Worm (Caenorhabditis elegans): ENCODE data around the gene cdk-12.
A peak's percentile ranks its signal among the peaks of the same experiment; 100 is the strongest.

The cdk-12 gene

ce11 chrIII:4323859-4324258 is 8.9 kb upstream of the cdk-12 start, which contains the start of gene H38K22.9:
Gene H38K22.9 (plus strand): TSS chrIII:4324159.
- no peak for TF ChIP-seq ztf-23 (GFP tag; IDR thresholded peaks at IDR 0.05)
- TF ChIP-seq ztf-29 (GFP tag; IDR thresholded peaks at IDR 0.05): no peak
- no peak for TF ChIP-seq tab-1 (GFP tag; IDR thresholded peaks at IDR 0.05)
- no peak for TF ChIP-seq T22C8.4 (GFP tag; IDR thresholded peaks at IDR 0.05)
- no peak for TF ChIP-seq klf-2 (GFP tag; conservative IDR thresholded peaks at IDR 0.05)
- TF ChIP-seq cog-1 (tag; optimal IDR thresholded peaks at IDR 0.05): no peak

DNA sequence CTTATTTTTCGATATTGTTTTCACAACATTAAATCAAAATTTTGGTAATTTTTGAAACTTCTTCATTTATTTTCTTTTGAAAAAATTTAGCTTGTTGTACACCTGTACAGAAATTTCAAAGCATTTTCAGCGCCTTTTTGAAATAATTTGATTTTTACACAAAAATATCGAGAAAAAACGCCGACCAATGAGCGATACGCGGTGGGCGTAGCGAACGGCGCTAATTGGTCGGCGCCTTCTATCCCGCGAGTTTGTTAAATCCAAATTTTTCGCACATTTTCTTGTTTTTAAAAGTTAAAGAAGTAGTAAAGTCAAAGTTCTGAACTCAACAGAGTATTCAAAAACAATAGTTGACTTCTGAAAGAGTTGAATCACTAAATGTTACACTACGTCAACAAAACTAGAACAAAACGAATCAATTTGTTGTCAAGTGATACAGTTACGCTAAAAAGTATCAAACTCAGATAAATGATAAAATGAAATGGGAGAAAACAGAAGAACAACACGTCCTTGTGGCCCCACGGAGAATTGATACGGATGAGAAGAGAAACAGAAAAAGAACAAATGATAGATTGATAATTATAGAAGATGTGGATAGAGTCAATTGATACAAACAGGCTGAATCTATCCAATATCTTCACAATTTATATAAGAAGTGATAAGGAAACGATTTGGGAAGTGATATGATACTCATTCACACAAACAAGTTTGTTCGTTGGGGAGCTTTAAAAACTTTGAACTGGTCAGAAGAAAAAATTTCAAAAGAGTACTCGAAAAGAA is 4.4 kb upstream of the cdk-12 start:
- TF ChIP-seq ztf-29 (GFP tag; IDR thresholded peaks at IDR 0.05) (no peak), ztf-23 (GFP tag; IDR thresholded peaks at IDR 0.05) (no peak), klf-2 (GFP tag; conservative IDR thresholded peaks at IDR 0.05) (no peak), ref-1 (GFP tag; conservative IDR thresholded peaks at IDR 0.05) (no peak), med-1 (GFP tag; optimal IDR thresholded peaks at IDR 0.05; ENCODE audit: insufficient read depth) (no peak), cog-1 (tag; optimal IDR thresholded peaks at IDR 0.05) (no peak), T22C8.4 (GFP tag; IDR thresholded peaks at IDR 0.05) (no peak), tab-1 (GFP tag; IDR thresholded peaks at IDR 0.05) (no peak), flt-1 (GFP tag; IDR thresholded peaks at IDR 0.05) (no peak)

DNA sequence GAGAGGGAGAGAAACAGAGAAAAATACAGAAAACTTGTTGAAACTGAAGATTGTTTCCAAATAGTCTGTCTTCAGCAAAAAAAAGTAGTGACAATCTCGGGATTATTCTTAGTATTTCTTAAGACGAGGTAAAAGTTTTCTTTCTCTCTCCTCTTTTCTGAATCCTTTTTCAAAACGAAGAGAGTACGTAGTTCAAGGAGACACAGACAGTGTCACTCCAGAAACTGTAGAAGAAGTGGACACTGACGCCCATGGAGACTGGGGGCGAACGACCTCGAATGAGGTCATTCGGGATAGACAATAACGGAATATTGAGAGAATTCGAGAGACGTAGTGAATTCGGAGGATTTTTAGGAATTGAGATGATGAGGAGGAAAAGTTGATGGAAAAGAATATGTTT is 1.8 kb upstream of the cdk-12 start, which contains the start of gene gly-6:
Gene gly-6, minus strand, starts transcription at position 245 of the 400 bp plus-strand sequence.
- no peak for TF ChIP-seq tab-1 (GFP tag; IDR thresholded peaks at IDR 0.05)
- no peak for TF ChIP-seq klf-2 (GFP tag; conservative IDR thresholded peaks at IDR 0.05)
- no peak for TF ChIP-seq T22C8.4 (GFP tag; IDR thresholded peaks at IDR 0.05)
- no peak for TF ChIP-seq flt-1 (GFP tag; IDR thresholded peaks at IDR 0.05)
- no peak for TF ChIP-seq ztf-23 (GFP tag; IDR thresholded peaks at IDR 0.05)
- TF ChIP-seq med-1 (GFP tag; optimal IDR thresholded peaks at IDR 0.05; ENCODE audit: insufficient read depth): no peak
- TF ChIP-seq cog-1 (tag; optimal IDR thresholded peaks at IDR 0.05): no peak
- TF ChIP-seq ref-1 (GFP tag; conservative IDR thresholded peaks at IDR 0.05): no peak
- no peak for TF ChIP-seq ztf-29 (GFP tag; IDR thresholded peaks at IDR 0.05)

- TF ChIP-seq klf-2 (GFP tag; conservative IDR thresholded peaks at IDR 0.05) (no peak), T22C8.4 (GFP tag; IDR thresholded peaks at IDR 0.05) (no peak), ztf-29 (GFP tag; IDR thresholded peaks at IDR 0.05) (no peak), ztf-23 (GFP tag; IDR thresholded peaks at IDR 0.05) (no peak)
Observed at ce11 chrIII:4335614-4336013, 2.8 kb downstream of the cdk-12 start.

- TF ChIP-seq ztf-23 (GFP tag; IDR thresholded peaks at IDR 0.05) (0 out of 2 replicates have a peak, but pooled peaks have one; percentile 5), ztf-29 (GFP tag; IDR thresholded peaks at IDR 0.05) (no peak), ref-1 (GFP tag; conservative IDR thresholded peaks at IDR 0.05) (no peak), flt-1 (GFP tag; IDR thresholded peaks at IDR 0.05) (peak; percentile 40; the same call in 1 of the 2 replicates), klf-2 (GFP tag; conservative IDR thresholded peaks at IDR 0.05) (no peak), cog-1 (tag; optimal IDR thresholded peaks at IDR 0.05) (no peak), tab-1 (GFP tag; IDR thresholded peaks at IDR 0.05) (no peak), med-1 (GFP tag; optimal IDR thresholded peaks at IDR 0.05; ENCODE audit: insufficient read depth) (no peak), T22C8.4 (GFP tag; IDR thresholded peaks at IDR 0.05) (no peak)
Observed at ce11 chrIII:4343070-4343469, 10.3 kb downstream of the cdk-12 start, which contains the start of the genes B0285.3 and lcmt-1. Gene B0285.3 (minus strand): TSS chrIII:4343336. Gene lcmt-1 (plus strand): TSS chrIII:4343446.

- no peak for TF ChIP-seq tab-1 (GFP tag; IDR thresholded peaks at IDR 0.05)
- TF ChIP-seq cog-1 (tag; optimal IDR thresholded peaks at IDR 0.05): no peak
- TF ChIP-seq klf-2 (GFP tag; conservative IDR thresholded peaks at IDR 0.05): no peak
- no peak for TF ChIP-seq med-1 (GFP tag; optimal IDR thresholded peaks at IDR 0.05; ENCODE audit: insufficient read depth)
- TF ChIP-seq ztf-23 (GFP tag; IDR thresholded peaks at IDR 0.05): no peak
- TF ChIP-seq T22C8.4 (GFP tag; IDR thresholded peaks at IDR 0.05): no peak
- no peak for TF ChIP-seq ref-1 (GFP tag; conservative IDR thresholded peaks at IDR 0.05)
- TF ChIP-seq ztf-29 (GFP tag; IDR thresholded peaks at IDR 0.05): no peak
- no peak for TF ChIP-seq flt-1 (GFP tag; IDR thresholded peaks at IDR 0.05)
Observed at ce11 chrIII:4345034-4345433, 12.2 kb downstream of the cdk-12 start, which contains the start of gene hse-5. Gene hse-5 (plus strand): TSS chrIII:4345334.

- TF ChIP-seq cog-1 (tag; optimal IDR thresholded peaks at IDR 0.05): no peak
- TF ChIP-seq tab-1 (GFP tag; IDR thresholded peaks at IDR 0.05): no peak
- TF ChIP-seq med-1 (GFP tag; optimal IDR thresholded peaks at IDR 0.05; ENCODE audit: insufficient read depth): no peak
- TF ChIP-seq ztf-29 (GFP tag; IDR thresholded peaks at IDR 0.05): no peak
- no peak for TF ChIP-seq flt-1 (GFP tag; IDR thresholded peaks at IDR 0.05)
Observed at ce11 chrIII:4349799-4350198, 17.0 kb downstream of the cdk-12 start, which contains the start of gene B0285.6. Gene B0285.6 (plus strand): TSS chrIII:4350099.

DNA sequence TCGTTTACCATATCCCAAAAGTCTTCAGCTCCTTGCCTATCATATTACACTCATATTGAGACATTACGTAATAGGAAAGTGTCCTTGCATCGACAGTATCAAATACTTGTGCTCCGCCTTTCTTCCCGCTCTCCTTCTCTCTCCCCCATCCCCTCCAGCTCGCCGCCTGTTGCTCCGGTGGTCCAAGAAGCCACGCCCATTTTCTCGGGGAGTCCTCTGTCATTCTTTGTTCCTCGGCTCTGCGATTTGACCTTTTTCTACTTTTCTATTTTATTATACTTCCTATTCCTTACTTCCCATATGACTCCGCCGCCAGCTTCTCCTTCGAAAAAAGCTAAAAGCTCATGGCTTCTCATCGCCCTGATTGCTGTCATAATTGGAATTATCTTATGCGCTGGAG is 23.6 kb downstream of the cdk-12 start, which contains the start of gene mnp-1:
Gene mnp-1, plus strand, starts transcription at position 211 of the 400 bp plus-strand sequence.
- TF ChIP-seq flt-1 (GFP tag; IDR thresholded peaks at IDR 0.05) (0 out of 2 replicates have a peak, but pooled peaks have one; percentile 44), klf-2 (GFP tag; conservative IDR thresholded peaks at IDR 0.05) (no peak)

- TF ChIP-seq cog-1 (tag; optimal IDR thresholded peaks at IDR 0.05): no peak
- TF ChIP-seq flt-1 (GFP tag; IDR thresholded peaks at IDR 0.05): no peak
- no peak for TF ChIP-seq T22C8.4 (GFP tag; IDR thresholded peaks at IDR 0.05)
- no peak for TF ChIP-seq ztf-29 (GFP tag; IDR thresholded peaks at IDR 0.05)
- no peak for TF ChIP-seq ztf-23 (GFP tag; IDR thresholded peaks at IDR 0.05)
- no peak for TF ChIP-seq klf-2 (GFP tag; conservative IDR thresholded peaks at IDR 0.05)
- no peak for TF ChIP-seq med-1 (GFP tag; optimal IDR thresholded peaks at IDR 0.05; ENCODE audit: insufficient read depth)
- TF ChIP-seq tab-1 (GFP tag; IDR thresholded peaks at IDR 0.05): no peak
- TF ChIP-seq ref-1 (GFP tag; conservative IDR thresholded peaks at IDR 0.05): no peak
Observed at ce11 chrIII:4357438-4357837, 24.6 kb downstream of the cdk-12 start.

- TF ChIP-seq cog-1 (tag; optimal IDR thresholded peaks at IDR 0.05): no peak
- no peak for TF ChIP-seq ztf-23 (GFP tag; IDR thresholded peaks at IDR 0.05)
- no peak for TF ChIP-seq tab-1 (GFP tag; IDR thresholded peaks at IDR 0.05)
- TF ChIP-seq ref-1 (GFP tag; conservative IDR thresholded peaks at IDR 0.05): no peak
- TF ChIP-seq med-1 (GFP tag; optimal IDR thresholded peaks at IDR 0.05; ENCODE audit: insufficient read depth): no peak
Observed at ce11 chrIII:4358345-4358744, 25.6 kb downstream of the cdk-12 start.
